Worm (Caenorhabditis elegans) whole organism, young adult: ENCODE measurements around the gene mdmh-35.

Experiments used
- B0019.2 ChIP-seq: fragments of 200-800 bp; sonication (Bioruptor generic); conservative IDR thresholded peaks from 2 replicates; pipeline ENCODE4 v1.3.6; 2022; ENCODE audit warnings: missing genetic modification reagents, missing genetic modification characterization, missing compliant biosample characterization
- B0035.1 ChIP-seq: sonication (generic microtip); optimal IDR thresholded peaks from 2 replicates; lab custom pipeline; 2016; ENCODE audit warnings: missing genetic modification characterization, mild to moderate bottlenecking, missing compliant biosample characterization, missing genotype, missing genetic modification reagents
- B0336.3 ChIP-seq: fragments of 200-800 bp; sonication (Bioruptor generic); IDR thresholded peaks from 2 replicates; pipeline ENCODE4 v1.3.6; 2022; ENCODE audit warnings: missing genetic modification characterization, missing compliant biosample characterization
- F22D6.2 ChIP-seq: sonication (generic microtip); optimal IDR thresholded peaks from 2 replicates; lab custom pipeline; 2016; ENCODE audit warnings: mild to moderate bottlenecking, missing genetic modification characterization, missing compliant biosample characterization
- F23B12.7 ChIP-seq: sonication (generic microtip); optimal IDR thresholded peaks from 2 replicates; lab custom pipeline; 2017; ENCODE audit warnings: missing genetic modification characterization, mild to moderate bottlenecking, missing compliant biosample characterization, antibody characterized with exemption, moderate library complexity; ENCODE audit not compliant: insufficient read depth
- F33H1.4 ChIP-seq: fragments of 200-800 bp; sonication (Bioruptor generic); IDR thresholded peaks from 2 replicates; pipeline ENCODE4 v1.3.6; 2022; ENCODE audit warnings: missing genetic modification reagents, missing genetic modification characterization, missing compliant biosample characterization
- F39B2.1 ChIP-seq: fragments of 200-800 bp; sonication (Bioruptor generic); IDR thresholded peaks from 2 replicates; pipeline ENCODE4 v1.3.6; 2022; ENCODE audit warnings: missing genetic modification reagents, missing genetic modification characterization, missing compliant biosample characterization
- F49E8.2 ChIP-seq: sonication (generic microtip); optimal IDR thresholded peaks from 3 replicates; lab custom pipeline; 2017; ENCODE audit warnings: missing genetic modification characterization, mild to moderate bottlenecking, missing compliant biosample characterization, antibody characterized with exemption, moderate library complexity; ENCODE audit not compliant: insufficient read depth
- T07F8.4 ChIP-seq: sonication (generic microtip); optimal IDR thresholded peaks from 2 replicates; lab custom pipeline; 2016; ENCODE audit warnings: mild to moderate bottlenecking, missing genetic modification characterization, moderate library complexity, missing compliant biosample characterization
- Y53F4B.3 ChIP-seq: fragments of 200-800 bp; sonication (Bioruptor generic); IDR thresholded peaks from 2 replicates; pipeline ENCODE4 v1.3.6; 2022; ENCODE audit warnings: missing genetic modification reagents, missing genetic modification characterization, missing compliant biosample characterization
- ZK185.1 ChIP-seq: sonication (generic microtip); optimal IDR thresholded peaks from 2 replicates; lab custom pipeline; 2016; ENCODE audit warnings: mild to moderate bottlenecking, missing genetic modification characterization, missing compliant biosample characterization; ENCODE audit not compliant: poor library complexity, severe bottlenecking
- akir-1 ChIP-seq: fragments of 200-800 bp; sonication (Bioruptor generic); optimal IDR thresholded peaks from 2 replicates; lab custom pipeline; 2018; ENCODE audit warnings: mild to moderate bottlenecking, missing genetic modification characterization, moderate library complexity, missing compliant biosample characterization
- attf-3 ChIP-seq: fragments of 200-800 bp; sonication (Bioruptor generic); conservative IDR thresholded peaks from 2 replicates; pipeline ENCODE4 v1.3.6; 2022; ENCODE audit warnings: missing genetic modification reagents, missing genetic modification characterization, missing compliant biosample characterization
- cebp-1 ChIP-seq, 2 experiments: fragments of 200-800 bp in 1 of 2; sonication (Bioruptor generic) in 1 of 2; sonication (generic microtip) in 1 of 2; IDR thresholded peaks in 1 of 2; optimal IDR thresholded peaks in 1 of 2; 2 replicates each; pipeline versions ENCODE4 v1.3.6 to Lab custom; 2017 to 2022; ENCODE audit warnings: missing compliant biosample characterization in 2 of 2, missing genetic modification characterization in 2 of 2, mild to moderate bottlenecking in 1 of 2, missing genetic modification reagents in 1 of 2, moderate library complexity in 1 of 2
- ceh-79 ChIP-seq: sonication (generic microtip); optimal IDR thresholded peaks from 2 replicates; lab custom pipeline; 2017; ENCODE audit warnings: mild to moderate bottlenecking, missing genetic modification characterization, missing compliant biosample characterization
- ceh-91 ChIP-seq: fragments of 200-800 bp; sonication (Bioruptor generic); IDR thresholded peaks from 2 replicates; pipeline ENCODE4 v1.3.6; 2022; ENCODE audit warnings: missing genetic modification reagents, missing genetic modification characterization, missing compliant biosample characterization
- die-1 ChIP-seq: sonication (generic microtip); optimal IDR thresholded peaks from 2 replicates; lab custom pipeline; 2016; ENCODE audit warnings: missing genotype, mild to moderate bottlenecking, missing genetic modification characterization, missing compliant biosample characterization
- dox-1 ChIP-seq: fragments of 200-800 bp; sonication (Bioruptor generic); IDR thresholded peaks from 2 replicates; pipeline ENCODE4 v1.3.6; 2022; ENCODE audit warnings: missing genetic modification reagents, missing genetic modification characterization, missing compliant biosample characterization
- efl-1 ChIP-seq: fragments of 150-350 bp; optimal IDR thresholded peaks from 2 replicates; lab custom pipeline; 2014; ENCODE audit warnings: missing biosample characterization, missing genetic modification reagents, missing genetic modification characterization
- egl-18 ChIP-seq: fragments of 200-800 bp; sonication (Bioruptor generic); IDR thresholded peaks from 2 replicates; pipeline ENCODE4 v1.3.6; 2022; ENCODE audit warnings: missing genetic modification reagents, missing genetic modification characterization, missing compliant biosample characterization
- egrh-3 ChIP-seq: fragments of 200-800 bp; sonication (Bioruptor generic); IDR thresholded peaks from 2 replicates; pipeline ENCODE4 v1.3.6; 2022; ENCODE audit warnings: missing genetic modification reagents, missing genetic modification characterization, missing compliant biosample characterization
- ekl-4 ChIP-seq: fragments of 200-800 bp; sonication (Bioruptor generic); IDR thresholded peaks from 2 replicates; pipeline ENCODE4 v1.3.6; 2022; ENCODE audit warnings: missing genetic modification reagents, missing genetic modification characterization, missing compliant biosample characterization
- ets-4 ChIP-seq: fragments of 200-800 bp; sonication (Bioruptor generic); optimal IDR thresholded peaks from 2 replicates; lab custom pipeline; 2018; ENCODE audit warnings: mild to moderate bottlenecking, missing genetic modification characterization, missing compliant biosample characterization
- fkh-3 ChIP-seq: sonication (generic microtip); optimal IDR thresholded peaks from 2 replicates; lab custom pipeline; 2016; ENCODE audit warnings: mild to moderate bottlenecking, missing genetic modification characterization, missing compliant biosample characterization
- him-1 ChIP-seq: sonication (generic microtip); optimal IDR thresholded peaks from 2 replicates; lab custom pipeline; 2016; ENCODE audit warnings: missing genotype, missing genetic modification reagents, missing genetic modification characterization, missing compliant biosample characterization
- hlh-12 ChIP-seq: sonication (generic microtip); optimal IDR thresholded peaks from 2 replicates; lab custom pipeline; 2016; ENCODE audit warnings: missing genetic modification characterization, missing compliant biosample characterization
- hmg-1.2 ChIP-seq: fragments of 200-800 bp; sonication (Bioruptor generic); IDR thresholded peaks from 2 replicates; pipeline ENCODE4 v1.3.6; 2022; ENCODE audit warnings: missing genetic modification reagents, missing genetic modification characterization, missing compliant biosample characterization
- hmg-20 ChIP-seq: fragments of 200-800 bp; sonication (Bioruptor generic); IDR thresholded peaks from 2 replicates; pipeline ENCODE4 v1.3.6; 2022; ENCODE audit warnings: missing genetic modification reagents, missing genetic modification characterization, missing compliant biosample characterization
- hsf-1 ChIP-seq: fragments of 200-800 bp; sonication (Bioruptor generic); IDR thresholded peaks from 2 replicates; pipeline ENCODE4 v1.3.6; 2022; ENCODE audit warnings: missing genetic modification reagents, missing genetic modification characterization, missing compliant biosample characterization
- lir-1 ChIP-seq: fragments of 200-800 bp; sonication (Bioruptor generic); conservative IDR thresholded peaks from 2 replicates; pipeline ENCODE4 v1.3.6; 2022; ENCODE audit warnings: missing genetic modification reagents, missing genetic modification characterization, missing compliant biosample characterization
- lsy-27 ChIP-seq: sonication (generic microtip); optimal IDR thresholded peaks from 2 replicates; lab custom pipeline; 2017; ENCODE audit warnings: missing genetic modification characterization, mild to moderate bottlenecking, missing compliant biosample characterization, antibody characterized with exemption, missing genotype, borderline replicate concordance; ENCODE audit not compliant: insufficient read depth
- madf-10 ChIP-seq: sonication (generic microtip); optimal IDR thresholded peaks from 2 replicates; lab custom pipeline; 2016; ENCODE audit warnings: mild to moderate bottlenecking, missing genetic modification characterization, missing compliant biosample characterization
- mcd-1 ChIP-seq: fragments of 200-800 bp; sonication (Bioruptor generic); IDR thresholded peaks from 2 replicates; pipeline ENCODE4 v1.3.6; 2022; ENCODE audit warnings: missing genetic modification reagents, missing genetic modification characterization, missing compliant biosample characterization
- mxl-1 ChIP-seq: sonication (generic microtip); optimal IDR thresholded peaks from 2 replicates; lab custom pipeline; 2016; ENCODE audit warnings: missing genetic modification characterization, missing compliant biosample characterization
- nfya-2 ChIP-seq: fragments of 200-800 bp; sonication (Bioruptor generic); IDR thresholded peaks from 2 replicates; pipeline ENCODE4 v1.3.6; 2022; ENCODE audit warnings: missing genetic modification reagents, missing genetic modification characterization, missing compliant biosample characterization
- nfyb-1 ChIP-seq: fragments of 200-800 bp; sonication (Bioruptor generic); IDR thresholded peaks from 2 replicates; pipeline ENCODE4 v1.3.6; 2022; ENCODE audit warnings: missing genetic modification reagents, missing genetic modification characterization, missing compliant biosample characterization
- nhr-179 ChIP-seq: sonication (generic microtip); optimal IDR thresholded peaks from 2 replicates; lab custom pipeline; 2016; ENCODE audit warnings: mild to moderate bottlenecking, missing genetic modification characterization, missing compliant biosample characterization
- nhr-80 ChIP-seq: sonication (generic microtip); optimal IDR thresholded peaks from 2 replicates; lab custom pipeline; 2016; ENCODE audit warnings: missing genetic modification characterization, missing compliant biosample characterization
- pbrm-1 ChIP-seq: fragments of 200-800 bp; sonication (Bioruptor generic); IDR thresholded peaks from 2 replicates; pipeline ENCODE4 v1.3.6; 2022; ENCODE audit warnings: missing genetic modification reagents, missing genetic modification characterization, missing compliant biosample characterization
- rcor-1 ChIP-seq: fragments of 200-800 bp; sonication (Bioruptor generic); IDR thresholded peaks from 2 replicates; pipeline ENCODE4 v1.3.6; 2022; ENCODE audit warnings: missing genetic modification reagents, missing genetic modification characterization, missing compliant biosample characterization
- repo-1 ChIP-seq: sonication (generic microtip); optimal IDR thresholded peaks from 2 replicates; lab custom pipeline; 2017; ENCODE audit warnings: mild to moderate bottlenecking, missing genetic modification characterization, missing compliant biosample characterization
- snpc-3.4 ChIP-seq: sonication (generic microtip); optimal IDR thresholded peaks from 2 replicates; lab custom pipeline; 2017; ENCODE audit warnings: missing genetic modification characterization, mild to moderate bottlenecking, missing compliant biosample characterization, antibody characterized with exemption, moderate library complexity, missing genotype, missing genetic modification reagents
- somi-1 ChIP-seq: fragments of 200-800 bp; sonication (Bioruptor generic); optimal IDR thresholded peaks from 2 replicates; lab custom pipeline; 2018; ENCODE audit warnings: mild to moderate bottlenecking, missing genetic modification characterization, missing compliant biosample characterization
- unc-130 ChIP-seq: sonication (generic microtip); optimal IDR thresholded peaks from 2 replicates; lab custom pipeline; 2016; ENCODE audit warnings: missing genetic modification reagents, missing genetic modification characterization, missing compliant biosample characterization
- unc-62 ChIP-seq: fragments of 150-350 bp; optimal IDR thresholded peaks from 2 replicates; lab custom pipeline; 2014; ENCODE audit warnings: missing biosample characterization, missing genetic modification reagents, missing genetic modification characterization
- ztf-26 ChIP-seq: sonication (generic microtip); optimal IDR thresholded peaks from 2 replicates; lab custom pipeline; 2017; ENCODE audit warnings: missing genetic modification characterization, missing compliant biosample characterization
- ztf-28 ChIP-seq: fragments of 200-800 bp; sonication (Bioruptor generic); IDR thresholded peaks from 2 replicates; pipeline ENCODE4 v1.3.6; 2022; ENCODE audit warnings: missing genetic modification reagents, missing genetic modification characterization, missing compliant biosample characterization
- ztf-3 ChIP-seq: fragments of 200-800 bp; sonication (Bioruptor generic); optimal IDR thresholded peaks from 2 replicates; lab custom pipeline; 2018; ENCODE audit warnings: mild to moderate bottlenecking, missing genetic modification characterization, missing compliant biosample characterization

Gene mdmh-35

ce11 chrII:7873843-7874372, 18.4 kb upstream of the mdmh-35 start, which contains the start of gene T01H3.3:
TSS of gene T01H3.3 (minus strand) at chrII:7873893.
- TF ChIP-seq cebp-1 (GFP tag; IDR thresholded peaks at IDR 0.05; lab: Robert Waterston, UW) (no peak), cebp-1 (tag; optimal IDR thresholded peaks at IDR 0.05; lab: Kevin White, UChicago) (peak; percentile 15), nfyb-1 (GFP tag; lab: Robert Waterston, UW) (no peak), B0336.3 (GFP tag; lab: Robert Waterston, UW) (no peak), hmg-1.2 (no peak), mxl-1 (tag; lab: Kevin White, UChicago) (no peak), Y53F4B.3 (no peak), ztf-28 (no peak), fkh-3 (tag; lab: Kevin White, UChicago) (no peak), hlh-12 (tag; lab: Kevin White, UChicago) (no peak), ztf-3 (GFP tag; lab: Kevin White, UChicago) (no peak), lir-1 (no peak), dox-1 (GFP tag; lab: Robert Waterston, UW) (no peak), F23B12.7 (peak; percentile 27), F49E8.2 (tag; lab: Kevin White, UChicago) (no peak), attf-3 (peak; percentile 91), die-1 (no peak), T07F8.4 (tag; lab: Kevin White, UChicago) (no peak), F39B2.1 (GFP tag; lab: Robert Waterston, UW) (no peak), B0019.2 (GFP tag; lab: Robert Waterston, UW) (no peak), pbrm-1 (GFP tag; lab: Robert Waterston, UW) (no peak)

- TF ChIP-seq ekl-4 (GFP tag; lab: Robert Waterston, UW), result peak; percentile 54; the same call in 1 of the 2 replicates
- no peak for TF ChIP-seq somi-1 (GFP tag; lab: Kevin White, UChicago)
- TF ChIP-seq nfya-2, result no peak
- no peak for TF ChIP-seq hmg-20 (GFP tag; lab: Robert Waterston, UW)
- TF ChIP-seq B0035.1 (tag; lab: Kevin White, UChicago), result no peak
- TF ChIP-seq F33H1.4 (GFP tag; lab: Robert Waterston, UW), result peak; percentile 30; the same call in 1 of the 2 replicates
- no peak for TF ChIP-seq egl-18 (GFP tag; lab: Robert Waterston, UW)
- TF ChIP-seq hsf-1 (GFP tag; lab: Robert Waterston, UW), result no peak
- no peak for TF ChIP-seq madf-10 (tag; lab: Kevin White, UChicago)
- no peak for TF ChIP-seq ceh-79 (tag; lab: Kevin White, UChicago)
- no peak for TF ChIP-seq ZK185.1
- TF ChIP-seq akir-1 (GFP tag; lab: Kevin White, UChicago), result no peak
- no peak for TF ChIP-seq ets-4
- TF ChIP-seq snpc-3.4 (tag; lab: Kevin White, UChicago), result no peak
- no peak for TF ChIP-seq rcor-1 (GFP tag; lab: Robert Waterston, UW)
- no peak for TF ChIP-seq efl-1
- no peak for TF ChIP-seq ceh-91
- TF ChIP-seq nhr-179 (tag; lab: Kevin White, UChicago), result no peak
- no peak for TF ChIP-seq repo-1
- no peak for TF ChIP-seq unc-62 (GFP tag; lab: Kevin White, UChicago)
- no peak for TF ChIP-seq lsy-27 (tag; lab: Kevin White, UChicago)
- TF ChIP-seq mcd-1 (GFP tag; lab: Robert Waterston, UW), result 0 out of 2 replicates have a peak, but pooled peaks have one; percentile 24
- TF ChIP-seq unc-130 (GFP tag; lab: Kevin White, UChicago), result no peak
- no peak for TF ChIP-seq egrh-3 (GFP tag; lab: Robert Waterston, UW)
- TF ChIP-seq B0336.3 (GFP tag; lab: Robert Waterston, UW), result 0 out of 2 replicates have a peak, but pooled peaks have one; percentile 37
- no peak for TF ChIP-seq ztf-26 (tag; lab: Kevin White, UChicago)
- TF ChIP-seq F22D6.2 (tag; lab: Kevin White, UChicago), result no peak
- TF ChIP-seq nhr-80 (tag; lab: Kevin White, UChicago), result no peak
- TF ChIP-seq F39B2.1 (GFP tag; lab: Robert Waterston, UW), result no peak
- TF ChIP-seq him-1 (tag; lab: Kevin White, UChicago), result no peak
Observed at ce11 chrII:7870632-7871031, 15.1 kb upstream of the mdmh-35 start.
